Fruit fly (Drosophila melanogaster) S2 (cell line): ENCODE data around the gene Scgalpha.

Experiments used
- CG8478 ChIP-seq: fragments of >200 bp; optimal IDR thresholded peaks from 2 replicates; lab custom pipeline; 2018
- CTCF ChIP-seq, 2 experiments: fragments of >200 bp; optimal IDR thresholded peaks; 2 replicates each; lab custom pipeline; 2018

DNA sequence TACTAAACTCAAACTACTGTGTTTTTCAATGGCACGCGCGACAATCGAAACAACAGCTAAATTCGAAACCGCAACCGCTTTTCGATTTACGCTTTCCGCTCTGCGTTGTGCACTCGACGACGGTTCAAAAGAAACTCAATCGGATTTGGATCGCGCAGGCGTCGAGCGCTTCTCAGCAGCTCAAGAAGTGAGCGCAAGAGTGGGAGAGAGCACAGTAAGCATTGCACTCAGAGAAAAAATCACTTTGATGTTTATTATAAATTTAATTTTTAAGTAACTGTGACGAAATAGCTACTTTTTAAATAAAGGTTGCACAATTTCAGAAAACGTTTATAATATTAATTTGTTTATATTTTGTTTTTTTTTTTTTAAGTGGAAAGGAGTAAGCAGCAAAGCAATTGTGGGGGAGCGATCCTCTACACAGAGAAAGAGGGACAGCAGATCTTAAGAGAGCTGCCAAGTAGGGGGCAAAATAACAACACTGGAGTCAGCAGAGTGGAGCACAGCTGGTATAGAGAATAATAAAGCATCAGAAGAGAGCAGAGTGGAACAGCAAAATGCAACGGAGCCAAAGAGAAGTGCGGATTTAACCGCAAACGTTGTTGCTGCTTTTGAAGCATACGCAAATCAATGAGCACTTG lies 25.5 kb upstream of the Scgalpha start:
- TF ChIP-seq CTCF (optimal IDR thresholded peaks at IDR 0.05; lab: Kevin White, UChicago) (no peak), CG8478 (no peak)
